Worm (Caenorhabditis elegans) whole organism, L3 larva: ENCODE results near the gene C49F8.3.

ENCODE experiments used
- ZK546.5 ChIP-seq: sonication (generic microtip); optimal IDR thresholded peaks from 2 replicates; lab custom pipeline; 2017; ENCODE audit warnings: missing biosample characterization, missing genetic modification characterization
- ama-1 ChIP-seq: fragments of 150-350 bp; optimal IDR thresholded peaks from 2 replicates; lab custom pipeline; 2018
- ceh-16 ChIP-seq: sonication (generic microtip); optimal IDR thresholded peaks from 2 replicates; lab custom pipeline; 2017; ENCODE audit warnings: missing biosample characterization, missing genetic modification characterization
- ceh-82 ChIP-seq: fragments of 150-350 bp; optimal IDR thresholded peaks from 2 replicates; lab custom pipeline; 2014; ENCODE audit warnings: missing biosample characterization, missing genetic modification characterization
- lin-39 ChIP-seq: fragments of 150-350 bp; optimal IDR thresholded peaks from 2 replicates; lab custom pipeline; 2018; ENCODE audit warnings: missing biosample characterization, missing genetic modification reagents, missing genetic modification characterization
- nhr-76 ChIP-seq: fragments of 150-350 bp; sonication (generic microtip); optimal IDR thresholded peaks from 5 replicates; lab custom pipeline; 2014; ENCODE audit warnings: missing biosample characterization, missing genetic modification characterization
- nhr-77 ChIP-seq: fragments of 150-350 bp; optimal IDR thresholded peaks from 2 replicates; lab custom pipeline; 2014; ENCODE audit warnings: missing biosample characterization, missing genetic modification characterization
- sea-2 ChIP-seq: fragments of 150-350 bp; sonication (generic microtip); optimal IDR thresholded peaks from 4 replicates; lab custom pipeline; 2014; ENCODE audit warnings: missing biosample characterization, missing genetic modification reagents, missing genetic modification characterization
- skn-1 ChIP-seq: fragments of 150-350 bp; optimal IDR thresholded peaks from 2 replicates; lab custom pipeline; 2014; ENCODE audit warnings: missing biosample characterization, missing genetic modification characterization
- snpc-4 ChIP-seq: fragments of 150-350 bp; optimal IDR thresholded peaks from 2 replicates; lab custom pipeline; 2014; ENCODE audit warnings: missing biosample characterization, missing genetic modification characterization
- tbx-2 ChIP-seq: sonication (generic microtip); optimal IDR thresholded peaks from 2 replicates; lab custom pipeline; 2016; ENCODE audit warnings: mild to moderate bottlenecking, missing genetic modification characterization, missing compliant biosample characterization
- unc-39 ChIP-seq: sonication (generic microtip); optimal IDR thresholded peaks from 4 replicates; lab custom pipeline; 2017; ENCODE audit warnings: missing biosample characterization, missing genetic modification characterization
- unc-62 ChIP-seq: fragments of 150-350 bp; sonication (generic microtip); optimal IDR thresholded peaks from 4 replicates; lab custom pipeline; 2014; ENCODE audit warnings: missing biosample characterization, missing genetic modification reagents, missing genetic modification characterization
- ztf-4 ChIP-seq: fragments of 150-350 bp; optimal IDR thresholded peaks from 2 replicates; lab custom pipeline; 2014; ENCODE audit warnings: missing biosample characterization, missing genetic modification characterization

ce11 chrX:13435116-13435515 is 47.8 kb upstream of the C49F8.3 start:
- no peak for TF ChIP-seq ztf-4 (tag; lab: Kevin White, UChicago)
- no peak for TF ChIP-seq sea-2 (GFP tag; lab: Kevin White, UChicago)
- TF ChIP-seq ceh-82 (tag; lab: Kevin White, UChicago), result no peak
- no peak for TF ChIP-seq ceh-16 (tag; lab: Kevin White, UChicago)
- no peak for TF ChIP-seq snpc-4
- no peak for TF ChIP-seq unc-39 (tag; lab: Kevin White, UChicago)
- no peak for TF ChIP-seq unc-62 (GFP tag; lab: Kevin White, UChicago)
- TF ChIP-seq ZK546.5 (tag; lab: Kevin White, UChicago), result no peak
- no peak for TF ChIP-seq skn-1
- TF ChIP-seq nhr-77 (tag; lab: Kevin White, UChicago), result no peak
- TF ChIP-seq tbx-2 (tag; lab: Kevin White, UChicago), result no peak
- TF ChIP-seq ama-1 (lab: Kevin White, UChicago), result no peak
- no peak for TF ChIP-seq nhr-76 (tag; lab: Kevin White, UChicago)
- no peak for TF ChIP-seq lin-39
